Worm (Caenorhabditis elegans) whole organism, mixed stage, embryonic: ENCODE measurements around the gene prde-1.
A peak's percentile ranks its signal among the peaks of the same experiment; 100 is the strongest.

Source experiments
- blmp-1 ChIP-seq: fragments of 150-350 bp; optimal IDR thresholded peaks from 2 replicates; lab custom pipeline; 2014; ENCODE audit warnings: missing biosample characterization, missing genetic modification characterization
- ceh-39 ChIP-seq: fragments of 150-350 bp; optimal IDR thresholded peaks from 2 replicates; lab custom pipeline; 2014; ENCODE audit warnings: missing biosample characterization, missing genetic modification characterization
- ceh-43 ChIP-seq: fragments of 200-800 bp; sonication (Bioruptor generic); optimal IDR thresholded peaks from 2 replicates; lab custom pipeline; 2018; ENCODE audit warnings: mild to moderate bottlenecking, missing genetic modification characterization, moderate library complexity, missing compliant biosample characterization
- ces-1 ChIP-seq: fragments of 150-350 bp; optimal IDR thresholded peaks from 2 replicates; lab custom pipeline; 2014; ENCODE audit warnings: missing biosample characterization, missing genetic modification reagents, missing genetic modification characterization
- cnd-1 ChIP-seq: fragments of 200-800 bp; sonication (Bioruptor generic); optimal IDR thresholded peaks from 2 replicates; lab custom pipeline; 2018; ENCODE audit warnings: mild to moderate bottlenecking, missing genetic modification characterization, missing compliant biosample characterization
- drap-1 ChIP-seq: fragments of 200-800 bp; sonication (Bioruptor generic); optimal IDR thresholded peaks from 3 replicates; lab custom pipeline; 2018; ENCODE audit warnings: mild to moderate bottlenecking, missing genetic modification characterization, missing compliant biosample characterization
- elt-1 ChIP-seq: sonication (generic microtip); optimal IDR thresholded peaks from 2 replicates; lab custom pipeline; 2017; ENCODE audit warnings: missing genetic modification characterization, mild to moderate bottlenecking, missing compliant biosample characterization, antibody characterized with exemption, moderate library complexity, borderline replicate concordance; ENCODE audit not compliant: insufficient read depth
- elt-3 ChIP-seq: fragments of 150-350 bp; optimal IDR thresholded peaks from 2 replicates; lab custom pipeline; 2014; ENCODE audit warnings: missing biosample characterization, missing genetic modification characterization
- hlh-1 ChIP-seq: fragments of 150-350 bp; optimal IDR thresholded peaks from 2 replicates; lab custom pipeline; 2014; ENCODE audit warnings: missing biosample characterization, missing genetic modification reagents, missing genetic modification characterization
- lin-32 ChIP-seq: fragments of 200-800 bp; sonication (Bioruptor generic); optimal IDR thresholded peaks from 2 replicates; lab custom pipeline; 2018; ENCODE audit warnings: mild to moderate bottlenecking, missing genetic modification characterization, missing compliant biosample characterization
- mab-5 ChIP-seq: fragments of 150-350 bp; optimal IDR thresholded peaks from 2 replicates; lab custom pipeline; 2014; ENCODE audit warnings: missing biosample characterization, missing genetic modification characterization
- mep-1 ChIP-seq: fragments of 150-350 bp; optimal IDR thresholded peaks from 2 replicates; lab custom pipeline; 2017; ENCODE audit warnings: missing biosample characterization, missing genetic modification reagents, missing genetic modification characterization, inconsistent platforms
- mls-2 ChIP-seq: sonication (generic microtip); optimal IDR thresholded peaks from 2 replicates; lab custom pipeline; 2016; ENCODE audit warnings: mild to moderate bottlenecking, missing genetic modification characterization, moderate library complexity, missing compliant biosample characterization
- nhr-2 ChIP-seq: fragments of 150-350 bp; optimal IDR thresholded peaks from 2 replicates; lab custom pipeline; 2014; ENCODE audit warnings: missing biosample characterization, missing genetic modification characterization
- nhr-237 ChIP-seq: fragments of 150-350 bp; optimal IDR thresholded peaks from 2 replicates; lab custom pipeline; 2014; ENCODE audit warnings: missing biosample characterization, missing genetic modification characterization
- nhr-76 ChIP-seq: sonication (generic microtip); optimal IDR thresholded peaks from 2 replicates; lab custom pipeline; 2017; ENCODE audit warnings: missing biosample characterization, missing genetic modification characterization
- pha-4 ChIP-seq: fragments of 150-350 bp; optimal IDR thresholded peaks from 2 replicates; lab custom pipeline; 2018; ENCODE audit warnings: missing biosample characterization, missing genetic modification reagents, missing genetic modification characterization
- sem-2 ChIP-seq: fragments of 200-800 bp; sonication (Bioruptor generic); optimal IDR thresholded peaks from 2 replicates; lab custom pipeline; 2018; ENCODE audit warnings: mild to moderate bottlenecking, missing genetic modification characterization, missing compliant biosample characterization
- tbx-8 ChIP-seq: fragments of 200-800 bp; sonication (Bioruptor generic); optimal IDR thresholded peaks from 2 replicates; lab custom pipeline; 2018; ENCODE audit warnings: mild to moderate bottlenecking, missing genetic modification characterization, moderate library complexity, missing compliant biosample characterization
- unc-120 ChIP-seq: sonication (generic microtip); optimal IDR thresholded peaks from 2 replicates; lab custom pipeline; 2017; ENCODE audit warnings: missing genetic modification characterization, missing compliant biosample characterization; ENCODE audit not compliant: poor library complexity, severe bottlenecking
- unc-39 ChIP-seq: fragments of 150-350 bp; optimal IDR thresholded peaks from 2 replicates; lab custom pipeline; 2014; ENCODE audit warnings: missing biosample characterization, missing genetic modification characterization
- zip-8 ChIP-seq: fragments of 150-350 bp; optimal IDR thresholded peaks from 2 replicates; lab custom pipeline; 2014; ENCODE audit warnings: missing biosample characterization, missing genetic modification characterization
- ztf-11 ChIP-seq: fragments of 150-350 bp; optimal IDR thresholded peaks from 2 replicates; lab custom pipeline; 2014; ENCODE audit warnings: missing biosample characterization, missing genetic modification characterization

The prde-1 gene

DNA sequence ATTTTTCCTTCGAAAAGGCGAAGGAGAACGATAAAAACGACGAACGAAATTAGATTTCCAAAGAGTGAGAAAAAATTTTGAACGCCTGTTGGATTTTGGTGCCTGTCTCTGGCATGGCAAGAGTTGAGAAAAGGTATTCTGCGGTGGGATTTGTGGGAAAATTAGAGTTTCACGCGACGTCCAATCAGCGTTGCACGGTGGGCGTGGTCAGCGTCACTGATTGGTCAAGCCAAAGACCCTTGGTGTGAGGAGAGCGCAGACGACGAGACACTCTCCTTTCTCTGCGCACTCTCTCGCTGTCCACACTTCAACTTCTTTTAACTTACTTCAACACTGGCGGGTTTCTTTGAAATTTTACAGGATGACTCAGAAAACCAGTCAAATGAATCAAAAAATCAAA, 24.5 kb downstream of the prde-1 start:
- TF ChIP-seq elt-3 (tag; lab: Kevin White, UChicago) (no peak), tbx-8 (GFP tag; lab: Kevin White, UChicago) (no peak), unc-39 (tag; lab: Kevin White, UChicago) (no peak), zip-8 (tag; lab: Kevin White, UChicago) (no peak), nhr-237 (tag; lab: Kevin White, UChicago) (no peak), ceh-43 (no peak), unc-120 (tag; lab: Kevin White, UChicago) (no peak), cnd-1 (tag; lab: Kevin White, UChicago) (no peak), ztf-11 (tag; lab: Kevin White, UChicago) (no peak), nhr-2 (tag; lab: Kevin White, UChicago) (no peak), blmp-1 (tag; lab: Kevin White, UChicago) (no peak), ces-1 (no peak)
- TF ChIP-seq, all 35 proteins: peak for 0

DNA sequence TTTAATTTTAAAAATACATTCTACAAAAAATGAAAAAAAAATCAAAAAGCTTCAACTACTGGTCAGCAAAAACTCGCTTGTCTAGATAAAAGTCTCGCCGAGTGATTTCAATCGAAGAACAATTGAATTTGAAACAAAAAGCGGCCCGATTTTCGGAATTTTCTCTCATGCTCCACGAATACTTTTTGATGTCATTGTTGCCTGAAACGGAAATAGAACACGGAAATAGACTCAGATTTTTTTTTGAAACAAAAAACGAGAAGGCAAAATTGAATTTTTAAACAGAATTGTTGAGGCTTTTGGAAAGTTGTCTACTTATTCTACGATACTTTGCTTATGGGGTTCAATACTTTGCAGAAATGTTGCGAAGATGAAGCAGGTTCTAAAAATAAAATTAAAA, 25.4 kb downstream of the prde-1 start:
- TF ChIP-seq drap-1 (GFP tag; lab: Kevin White, UChicago) (no peak), mab-5 (no peak), pha-4 (tag; lab: Kevin White, UChicago) (no peak), nhr-237 (tag; lab: Kevin White, UChicago) (no peak), nhr-76 (tag; lab: Kevin White, UChicago) (no peak), elt-3 (tag; lab: Kevin White, UChicago) (no peak), ceh-39 (tag; lab: Kevin White, UChicago) (no peak), ceh-43 (no peak)

- TF ChIP-seq hlh-1 (peak; percentile 54), lin-32 (GFP tag; lab: Kevin White, UChicago) (no peak), nhr-2 (tag; lab: Kevin White, UChicago) (no peak), pha-4 (tag; lab: Kevin White, UChicago) (no peak)
These were observed 25.9 kb downstream of the prde-1 start for ce11 chrV:15563985-15564384.

ce11 chrV:15566511-15567178, 28.6 kb downstream of the prde-1 start:
- TF ChIP-seq hlh-1 (peak; percentile 12), ces-1 (no peak)

DNA sequence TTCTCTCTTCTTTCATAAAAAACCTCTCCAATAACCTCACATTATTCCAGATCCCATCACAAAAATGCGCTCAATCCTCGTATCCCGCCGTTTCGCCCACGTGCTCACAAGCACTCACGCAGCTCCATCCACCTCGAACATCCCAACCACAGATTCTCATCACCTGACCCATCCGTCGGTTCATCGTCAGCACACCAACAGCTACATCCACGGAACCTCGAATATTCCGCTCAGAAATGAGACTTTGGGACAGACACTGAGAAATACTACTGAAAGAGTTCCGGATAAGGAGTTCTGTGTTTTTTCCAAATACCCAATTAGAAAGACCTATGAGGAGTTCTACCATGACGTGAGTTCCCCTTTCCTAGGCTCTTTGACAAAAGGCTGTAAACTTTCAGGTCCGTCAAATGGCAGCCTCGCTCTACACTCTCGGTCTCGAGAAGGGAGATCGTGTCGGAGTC, 29.3 kb downstream of the prde-1 start, which contains the start of gene acs-2:
Gene acs-2 (plus strand): TSS at position 51 of the 461 bp plus-strand sequence.
- no peak for TF ChIP-seq elt-1 (tag; lab: Kevin White, UChicago)

DNA sequence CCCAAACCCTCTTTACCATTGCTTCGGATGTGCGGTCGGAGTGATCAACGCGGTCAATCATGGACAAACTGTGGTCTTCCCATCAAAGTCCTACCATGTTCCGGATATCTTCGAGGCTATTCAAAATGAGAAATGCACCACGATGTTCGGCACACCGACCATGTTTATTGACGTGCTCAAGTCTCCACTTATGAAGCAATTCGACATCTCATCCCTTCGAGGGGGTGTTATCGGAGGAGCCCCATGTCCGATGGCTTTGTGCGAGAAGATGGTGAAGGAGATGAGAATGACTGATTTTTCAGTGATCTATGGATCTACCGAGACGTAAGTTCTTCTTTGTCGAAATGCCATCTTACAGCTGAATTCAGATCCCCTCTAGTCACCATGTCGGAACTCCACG, 30.3 kb downstream of the prde-1 start:
- no peak for TF ChIP-seq cnd-1 (tag; lab: Kevin White, UChicago)
- TF ChIP-seq sem-2 (GFP tag; lab: Kevin White, UChicago), result no peak
- no peak for TF ChIP-seq nhr-237 (tag; lab: Kevin White, UChicago)
- TF ChIP-seq ztf-11 (tag; lab: Kevin White, UChicago), result no peak

- TF ChIP-seq nhr-237 (tag; lab: Kevin White, UChicago), result no peak
- no peak for TF ChIP-seq drap-1 (GFP tag; lab: Kevin White, UChicago)
- no peak for TF ChIP-seq mls-2 (tag; lab: Kevin White, UChicago)
- TF ChIP-seq mep-1 (tag; lab: Kevin White, UChicago), result peak; percentile 34
- no peak for TF ChIP-seq ces-1
- no peak for TF ChIP-seq cnd-1 (tag; lab: Kevin White, UChicago)
- no peak for TF ChIP-seq elt-1 (tag; lab: Kevin White, UChicago)
- TF ChIP-seq, all 35 proteins: peak for 1
These were observed 31.8 kb downstream of the prde-1 start, which contains the start of gene lsm-5 for ce11 chrV:15569702-15570430. Gene lsm-5 (plus strand): TSS chrV:15570380.
